In genomic region chrX:17345806-17346424, dm6 we compare ENCODE assay signal across 2 fruit fly cellular contexts.
TF ChIP-seq lines count a peak whose summit lies in the region.

No protein-coding gene starts in this region.

- no peak for TF ChIP-seq CTCF in whole organism, embryonic (GFP tag; optimal IDR thresholded peaks at IDR 0.05; lab: Kevin White, UChicago)

TF ChIP-seq in whole organism, embryonic, 481 proteins besides CTCF, POLR2A, EP300 and RAD21 (continues in another document):
- TF ChIP-seq CG1603 (tag; optimal IDR thresholded peaks at IDR 0.05; lab: Kevin White, UChicago) (no peak), CG3163 (GFP tag; optimal IDR thresholded peaks at IDR 0.05; lab: Kevin White, UChicago) (no peak), CG4424 (GFP tag; optimal IDR thresholded peaks at IDR 0.05; lab: Kevin White, UChicago) (no peak), toy (GFP tag; IDR thresholded peaks at IDR 0.05; lab: Robert Waterston, UW) (no peak), Abd-B (GFP tag; optimal IDR thresholded peaks at IDR 0.05; lab: Kevin White, UChicago) (no peak), ssp (GFP tag; IDR thresholded peaks at IDR 0.05; lab: Robert Waterston, UW) (no peak), gsb (GFP tag; IDR thresholded peaks at IDR 0.05; lab: Robert Waterston, UW) (no peak), CrebB (tag; optimal IDR thresholded peaks at IDR 0.05; lab: Kevin White, UChicago) (no peak), bowl (GFP tag; IDR thresholded peaks at IDR 0.05; lab: Robert Waterston, UW) (no peak), Drgx (GFP tag; IDR thresholded peaks at IDR 0.05; lab: Robert Waterston, UW) (no peak), CG6175 (GFP tag; IDR thresholded peaks at IDR 0.05; lab: Robert Waterston, UW) (no peak), CG15696 (tag; optimal IDR thresholded peaks at IDR 0.05; lab: Kevin White, UChicago) (no peak), CG31441 (GFP tag; IDR thresholded peaks at IDR 0.05; lab: Robert Waterston, UW) (no peak), CoRest (tag; optimal IDR thresholded peaks at IDR 0.05; lab: Kevin White, UChicago) (peak; percentile 8), Sox102F (GFP tag; optimal IDR thresholded peaks at IDR 0.05; lab: Kevin White, UChicago) (no peak), HLH3B (GFP tag; IDR thresholded peaks at IDR 0.05; lab: Robert Waterston, UW) (no peak), HHEX (GFP tag; optimal IDR thresholded peaks at IDR 0.05; lab: Kevin White, UChicago) (no peak), Sin3A (optimal IDR thresholded peaks at IDR 0.05; lab: Kevin White, UChicago) (no peak), Nf-YC (tag; optimal IDR thresholded peaks at IDR 0.05; lab: Kevin White, UChicago) (peak; percentile 94), Deaf1 (tag; optimal IDR thresholded peaks at IDR 0.05; lab: Kevin White, UChicago) (no peak), slou (GFP tag; optimal IDR thresholded peaks at IDR 0.05; lab: Kevin White, UChicago) (no peak), CG7372 (GFP tag; IDR thresholded peaks at IDR 0.05; lab: Robert Waterston, UW) (no peak), her (GFP tag; optimal IDR thresholded peaks at IDR 0.05; lab: Kevin White, UChicago) (no peak), Meics (GFP tag; optimal IDR thresholded peaks at IDR 0.05; lab: Kevin White, UChicago) (no peak), CG2712 (tag; optimal IDR thresholded peaks at IDR 0.05; lab: Kevin White, UChicago) (no peak), lab (GFP tag; optimal IDR thresholded peaks at IDR 0.05; lab: Kevin White, UChicago) (no peak), CG34422 (GFP tag; IDR thresholded peaks at IDR 0.05; lab: Robert Waterston, UW) (no peak), CG1792 (GFP tag; optimal IDR thresholded peaks at IDR 0.05; lab: Kevin White, UChicago) (no peak), CG4328 (GFP tag; optimal IDR thresholded peaks at IDR 0.05; lab: Kevin White, UChicago) (no peak), CG9215 (GFP tag; IDR thresholded peaks at IDR 0.05; lab: Robert Waterston, UW) (no peak), lbe (GFP tag; optimal IDR thresholded peaks at IDR 0.05; lab: Kevin White, UChicago) (no peak), CG14014 (GFP tag; IDR thresholded peaks at IDR 0.05; lab: Robert Waterston, UW) (no peak), Xrp1 (GFP tag; IDR thresholded peaks at IDR 0.05; lab: Robert Waterston, UW) (no peak), CG18476 (GFP tag; optimal IDR thresholded peaks at IDR 0.05; lab: Kevin White, UChicago) (no peak), eve (GFP tag; optimal IDR thresholded peaks at IDR 0.05; lab: Kevin White, UChicago) (no peak), stwl (tag; optimal IDR thresholded peaks at IDR 0.05; lab: Kevin White, UChicago) (peak; percentile 5), Six4 (GFP tag; optimal IDR thresholded peaks at IDR 0.05; lab: Kevin White, UChicago) (no peak), rib (GFP tag; IDR thresholded peaks at IDR 0.05; lab: Robert Waterston, UW) (no peak), disco-r (GFP tag; optimal IDR thresholded peaks at IDR 0.05; lab: Kevin White, UChicago) (no peak), B-H2 (GFP tag; optimal IDR thresholded peaks at IDR 0.05; lab: Kevin White, UChicago) (peak; percentile 49), ham (GFP tag; IDR thresholded peaks at IDR 0.05; lab: Robert Waterston, UW) (no peak), abd-A (tag; optimal IDR thresholded peaks at IDR 0.05; lab: Kevin White, UChicago) (peak; percentile 21), en (GFP tag; optimal IDR thresholded peaks at IDR 0.05; lab: Kevin White, UChicago) (no peak), CG10321 (GFP tag; IDR thresholded peaks at IDR 0.05; lab: Robert Waterston, UW) (peak; percentile 90), CG5180 (GFP tag; optimal IDR thresholded peaks at IDR 0.05; lab: Kevin White, UChicago) (no peak), crp (GFP tag; optimal IDR thresholded peaks at IDR 0.05; lab: Kevin White, UChicago) (no peak), CG1647 (GFP tag; optimal IDR thresholded peaks at IDR 0.05; lab: Kevin White, UChicago) (no peak), Hr39 (optimal IDR thresholded peaks at IDR 0.05; lab: Kevin White, UChicago) (no peak), CG32772 (GFP tag; IDR thresholded peaks at IDR 0.05; lab: Robert Waterston, UW) (peak; percentile 53; the same call in 1 of the 2 replicates)

TF ChIP-seq in whole organism, wandering third instar larva, 38 proteins besides CTCF, POLR2A, EP300 and RAD21:
- TF ChIP-seq pan (optimal IDR thresholded peaks at IDR 0.05; lab: Kevin White, UChicago) = no peak
- TF ChIP-seq Vsx2 (GFP tag; optimal IDR thresholded peaks at IDR 0.05; lab: Kevin White, UChicago; ENCODE audit: partially characterized antibody) = peak; percentile 36
TF ChIP-seq in whole organism, wandering third instar larva: peak in this region for 1.
